Fruit fly (Drosophila melanogaster) whole organism, embryonic: ENCODE measurements around the gene CG8420.

Experiments
- ATbp ChIP-seq: fragments of 200-800 bp; sonication (Bioruptor generic); optimal IDR thresholded peaks from 2 replicates; lab custom pipeline; 2017; ENCODE audit warnings: missing biosample characterization, mild to moderate bottlenecking, missing genetic modification characterization, missing genetic modification reagents
- Atf6 ChIP-seq: fragments of 200-800 bp; sonication (Bioruptor generic); IDR thresholded peaks from 2 replicates; pipeline ENCODE4 v1.3.6; 2022; ENCODE audit warnings: missing biosample characterization, missing genetic modification characterization
- Blimp-1 ChIP-seq: fragments of 200-800 bp; sonication (Bioruptor generic); optimal IDR thresholded peaks from 3 replicates; lab custom pipeline; 2018; ENCODE audit warnings: missing biosample characterization, missing genetic modification characterization, mild to moderate bottlenecking, moderate library complexity, missing genetic modification reagents
- BtbVII ChIP-seq: fragments of 200-800 bp; sonication (Bioruptor generic); optimal IDR thresholded peaks from 3 replicates; lab custom pipeline; 2017; ENCODE audit warnings: missing biosample characterization, mild to moderate bottlenecking, missing genetic modification characterization
- Bteb2 ChIP-seq: fragments of 200-800 bp; sonication (Bioruptor generic); optimal IDR thresholded peaks from 2 replicates; lab custom pipeline; 2016; ENCODE audit warnings: missing biosample characterization, missing genetic modification characterization
- CG10209 ChIP-seq: fragments of 200-800 bp; sonication (Bioruptor generic); optimal IDR thresholded peaks from 3 replicates; lab custom pipeline; 2017; ENCODE audit warnings: missing biosample characterization, mild to moderate bottlenecking, missing genetic modification characterization, missing genetic modification reagents
- CG11093 ChIP-seq: fragments of 200-800 bp; sonication (Bioruptor generic); IDR thresholded peaks from 3 replicates; pipeline ENCODE4 v1.3.6; 2022; ENCODE audit warnings: missing biosample characterization, missing genetic modification characterization
- CG12219 ChIP-seq: fragments of 200-800 bp; sonication (Bioruptor generic); optimal IDR thresholded peaks from 3 replicates; lab custom pipeline; 2018; ENCODE audit warnings: missing biosample characterization, mild to moderate bottlenecking, missing genetic modification characterization
- CG12391 ChIP-seq: fragments of 200-800 bp; sonication (Bioruptor generic); optimal IDR thresholded peaks from 3 replicates; lab custom pipeline; 2018; ENCODE audit warnings: missing biosample characterization, mild to moderate bottlenecking, missing genetic modification characterization, moderate library complexity
- CG15479 ChIP-seq: fragments of 200-800 bp; sonication (Bioruptor generic); optimal IDR thresholded peaks from 3 replicates; lab custom pipeline; 2019; ENCODE audit warnings: missing biosample characterization, mild to moderate bottlenecking, missing genetic modification characterization, moderate library complexity
- CG16863 ChIP-seq: fragments of 200-800 bp; sonication (Bioruptor generic); optimal IDR thresholded peaks from 3 replicates; lab custom pipeline; 2016; ENCODE audit warnings: missing biosample characterization, missing genetic modification characterization
- CG17829 ChIP-seq: fragments of 200-800 bp; optimal IDR thresholded peaks from 2 replicates; lab custom pipeline; 2019; ENCODE audit warnings: missing biosample characterization, mild to moderate bottlenecking, missing genetic modification characterization, moderate library complexity
- CG1792 ChIP-seq: fragments of 200-800 bp; sonication (Bioruptor generic); optimal IDR thresholded peaks from 2 replicates; lab custom pipeline; 2016; ENCODE audit warnings: missing biosample characterization, missing genetic modification characterization
- CG2678 ChIP-seq: fragments of 200-800 bp; sonication (Bioruptor generic); optimal IDR thresholded peaks from 3 replicates; lab custom pipeline; 2019; ENCODE audit warnings: missing biosample characterization, mild to moderate bottlenecking, missing genetic modification characterization, moderate library complexity
- CG32767 ChIP-seq: fragments of 200-800 bp; sonication (Bioruptor generic); IDR thresholded peaks from 2 replicates; pipeline ENCODE4 v1.3.6; 2022; ENCODE audit warnings: missing biosample characterization, missing genetic modification characterization
- CG34224 ChIP-seq: fragments of 200-800 bp; sonication (Bioruptor generic); IDR thresholded peaks from 3 replicates; pipeline ENCODE4 v1.3.6; 2022; ENCODE audit warnings: missing biosample characterization, missing genetic modification characterization; ENCODE audit not compliant: partially characterized antibody
- CG42726 ChIP-seq: fragments of 200-800 bp; sonication (Bioruptor generic); IDR thresholded peaks from 2 replicates; pipeline ENCODE4 v1.3.6; 2022; ENCODE audit warnings: missing biosample characterization, missing genetic modification characterization; ENCODE audit not compliant: partially characterized antibody
- CG6254 ChIP-seq: fragments of 200-800 bp; sonication (Bioruptor generic); optimal IDR thresholded peaks from 3 replicates; lab custom pipeline; 2017; ENCODE audit warnings: mild to moderate bottlenecking, missing biosample characterization, missing genetic modification reagents, missing genetic modification characterization
- CG7372 ChIP-seq: fragments of 200-800 bp; sonication (Bioruptor generic); IDR thresholded peaks from 2 replicates; pipeline ENCODE4 v1.3.6; 2022; ENCODE audit warnings: missing biosample characterization, missing genetic modification characterization
- CG8944 ChIP-seq: fragments of 200-800 bp; sonication (Bioruptor generic); optimal IDR thresholded peaks from 3 replicates; lab custom pipeline; 2016; ENCODE audit warnings: missing biosample characterization, missing genetic modification characterization
- CG9817 ChIP-seq: fragments of 200-800 bp; sonication (Bioruptor generic); optimal IDR thresholded peaks from 2 replicates; lab custom pipeline; 2018; ENCODE audit warnings: missing biosample characterization, mild to moderate bottlenecking, missing genetic modification characterization, moderate library complexity
- Chrac-16 ChIP-seq: fragments of 200-800 bp; sonication (Bioruptor generic); optimal IDR thresholded peaks from 3 replicates; lab custom pipeline; 2016; ENCODE audit warnings: missing biosample characterization, missing genetic modification characterization
- H2.0 ChIP-seq: fragments of 200-800 bp; sonication (Bioruptor generic); IDR thresholded peaks from 2 replicates; pipeline ENCODE4 v1.3.6; 2022; ENCODE audit warnings: missing biosample characterization, missing genetic modification characterization
- Hr39 ChIP-seq: fragments of >200 bp; optimal IDR thresholded peaks from 2 replicates; lab custom pipeline; 2017
- Hsf ChIP-seq: fragments of 200-800 bp; sonication (Bioruptor generic); optimal IDR thresholded peaks from 3 replicates; lab custom pipeline; 2016; ENCODE audit warnings: missing biosample characterization, missing genetic modification characterization
- Mes4 ChIP-seq: fragments of 200-800 bp; sonication (Bioruptor generic); optimal IDR thresholded peaks from 2 replicates; lab custom pipeline; 2016; ENCODE audit warnings: missing biosample characterization, missing genetic modification characterization
- Optix ChIP-seq: fragments of 200-800 bp; sonication (Bioruptor generic); IDR thresholded peaks from 3 replicates; pipeline ENCODE4 v1.3.6; 2022; ENCODE audit warnings: missing biosample characterization, missing genetic modification characterization
- Scr ChIP-seq: fragments of 200-800 bp; sonication (Bioruptor generic); IDR thresholded peaks from 2 replicates; pipeline ENCODE4 v1.3.6; 2022; ENCODE audit warnings: missing biosample characterization, missing genetic modification characterization; ENCODE audit not compliant: partially characterized antibody
- Sry-δ ChIP-seq: fragments of 200-800 bp; sonication (Bioruptor generic); optimal IDR thresholded peaks from 2 replicates; lab custom pipeline; 2016; ENCODE audit warnings: missing biosample characterization, missing genetic modification characterization
- Ssrp ChIP-seq: fragments of 200-800 bp; sonication (Bioruptor generic); optimal IDR thresholded peaks from 2 replicates; lab custom pipeline; 2018; ENCODE audit warnings: missing biosample characterization, mild to moderate bottlenecking, missing genetic modification characterization, moderate library complexity
- ab ChIP-seq: fragments of 200-800 bp; sonication (Bioruptor generic); optimal IDR thresholded peaks from 2 replicates; lab custom pipeline; 2016; ENCODE audit warnings: missing biosample characterization, missing genetic modification characterization
- danr ChIP-seq: fragments of 200-800 bp; sonication (Bioruptor generic); IDR thresholded peaks from 2 replicates; pipeline ENCODE4 v1.3.6; 2022; ENCODE audit warnings: missing biosample characterization, missing genetic modification characterization
- dm ChIP-seq: fragments of 200-800 bp; sonication (Bioruptor generic); optimal IDR thresholded peaks from 3 replicates; lab custom pipeline; 2016; ENCODE audit warnings: missing biosample characterization, missing genetic modification characterization
- inv ChIP-seq: fragments of 200-800 bp; sonication (Bioruptor generic); IDR thresholded peaks from 2 replicates; pipeline ENCODE4 v1.3.6; 2022; ENCODE audit warnings: missing biosample characterization, missing genetic modification characterization; ENCODE audit not compliant: partially characterized antibody
- kay ChIP-seq: fragments of 200-800 bp; sonication (Bioruptor generic); optimal IDR thresholded peaks from 2 replicates; lab custom pipeline; 2016; ENCODE audit warnings: missing biosample characterization, missing genetic modification characterization
- mld ChIP-seq: fragments of 200-800 bp; sonication (Bioruptor generic); IDR thresholded peaks from 3 replicates; pipeline ENCODE4 v1.3.6; 2022; ENCODE audit warnings: missing biosample characterization, missing genetic modification characterization; ENCODE audit not compliant: partially characterized antibody
- onecut ChIP-seq: fragments of 200-800 bp; sonication (Bioruptor generic); IDR thresholded peaks from 2 replicates; pipeline ENCODE4 v1.3.6; 2022; ENCODE audit warnings: missing biosample characterization, missing genetic modification characterization
- pan ChIP-seq, 4 experiments: fragments of >200 bp in 3 of 4; fragments of 200-800 bp in 1 of 4; sonication (Bioruptor generic) in 1 of 4; optimal IDR thresholded peaks in 3 of 4; IDR thresholded peaks in 1 of 4; 2 replicates each; pipeline versions ENCODE4 v1.3.6 to Lab custom; 2017 to 2022; ENCODE audit warnings: missing biosample characterization in 2 of 4, missing genetic modification characterization in 2 of 4, mixed read lengths in 1 of 4
- pum ChIP-seq: fragments of 200-800 bp; sonication (Bioruptor generic); optimal IDR thresholded peaks from 2 replicates; lab custom pipeline; 2016; ENCODE audit warnings: missing biosample characterization, missing genetic modification characterization
- sens-2 ChIP-seq: fragments of 200-800 bp; sonication (Bioruptor generic); IDR thresholded peaks from 2 replicates; pipeline ENCODE4 v1.3.6; 2022; ENCODE audit warnings: missing biosample characterization, missing genetic modification characterization
- slp2 ChIP-seq: fragments of 200-800 bp; sonication (Bioruptor generic); optimal IDR thresholded peaks from 2 replicates; lab custom pipeline; 2016; ENCODE audit warnings: missing biosample characterization, missing genetic modification characterization
- sob ChIP-seq: fragments of 200-800 bp; sonication (Bioruptor generic); IDR thresholded peaks from 2 replicates; pipeline ENCODE4 v1.3.6; 2022; ENCODE audit warnings: missing biosample characterization, missing genetic modification characterization
- ssp ChIP-seq: fragments of 200-800 bp; sonication (Bioruptor generic); IDR thresholded peaks from 2 replicates; pipeline ENCODE4 v1.3.6; 2022; ENCODE audit warnings: missing biosample characterization, missing genetic modification characterization
- zen ChIP-seq: fragments of 200-800 bp; sonication (Bioruptor generic); optimal IDR thresholded peaks from 3 replicates; lab custom pipeline; 2018; ENCODE audit warnings: missing biosample characterization, mild to moderate bottlenecking, missing genetic modification characterization, moderate library complexity

The CG8420 gene

dm6 chr3R:9246879-9247621, 601 bp downstream of the CG8420 start (continued):
- TF ChIP-seq ATbp (GFP tag; lab: Kevin White, UChicago) (peak; percentile 80), CG16863 (GFP tag; lab: Kevin White, UChicago) (peak; percentile 51), pan (optimal IDR thresholded peaks at IDR 0.05; lab: Kevin White, UChicago) (no peak), pan (GFP tag; optimal IDR thresholded peaks at IDR 0.05 in 1 of 2, IDR thresholded peaks at IDR 0.05 in 1 of 2) (peak in 1 of 2 experiments; percentile 18), CG10209 (GFP tag; lab: Kevin White, UChicago) (peak; percentile 43), ssp (peak; percentile 41; the same call in 1 of the 2 replicates), CG12391 (tag; lab: Kevin White, UChicago) (peak; percentile 78), CG42726 (GFP tag; lab: Robert Waterston, UW) (no peak), Scr (no peak), mld (GFP tag; lab: Robert Waterston, UW) (no peak), CG15479 (GFP tag; lab: Kevin White, UChicago) (no peak), CG1792 (GFP tag; lab: Kevin White, UChicago) (no peak), Sry-δ (GFP tag; lab: Kevin White, UChicago) (no peak), CG12219 (GFP tag; lab: Kevin White, UChicago) (peak; percentile 67), Bteb2 (GFP tag; lab: Kevin White, UChicago) (peak; percentile 28), slp2 (peak; percentile 21), CG2678 (peak; percentile 82), CG7372 (GFP tag; lab: Robert Waterston, UW) (peak; percentile 31; the same call in 1 of the 2 replicates), sob (GFP tag; lab: Robert Waterston, UW) (peak; percentile 55; the same call in 1 of the 2 replicates), Blimp-1 (peak; percentile 84), H2.0 (no peak), Atf6 (GFP tag; lab: Robert Waterston, UW) (peak; percentile 53; the same call in 1 of the 2 replicates), onecut (GFP tag; lab: Robert Waterston, UW) (peak; percentile 53), CG11093 (GFP tag; lab: Robert Waterston, UW) (peak; percentile 45; the same call in 1 of the 3 replicates), Chrac-16 (GFP tag; lab: Kevin White, UChicago) (peak; percentile 35), Hsf (GFP tag; lab: Kevin White, UChicago) (peak; percentile 60), zen (tag; lab: Kevin White, UChicago) (peak; percentile 49), danr (GFP tag; lab: Robert Waterston, UW) (0 out of 2 replicates have a peak, but pooled peaks have one; percentile 8), sens-2 (GFP tag; lab: Robert Waterston, UW) (peak; percentile 66; the same call in 1 of the 2 replicates), Optix (GFP tag; lab: Robert Waterston, UW) (no peak), inv (GFP tag; lab: Robert Waterston, UW) (no peak), BtbVII (GFP tag; lab: Kevin White, UChicago) (peak; percentile 35), Mes4 (GFP tag; lab: Kevin White, UChicago) (peak; percentile 64), CG8944 (peak; percentile 5), CG32767 (GFP tag; lab: Robert Waterston, UW) (peak; percentile 63; the same call in 1 of the 2 replicates), kay (GFP tag; lab: Kevin White, UChicago) (peak; percentile 44), CG6254 (GFP tag; lab: Kevin White, UChicago) (peak; percentile 78), dm (GFP tag; lab: Kevin White, UChicago) (peak; percentile 39), CG17829 (tag; lab: Kevin White, UChicago) (peak; percentile 82), pum (GFP tag; lab: Kevin White, UChicago) (peak; percentile 30), CG9817 (tag; lab: Kevin White, UChicago) (peak; percentile 29), Ssrp (tag; lab: Kevin White, UChicago) (peak; percentile 63), ab (no peak), Hr39 (lab: Kevin White, UChicago) (no peak), CG34224 (GFP tag; lab: Robert Waterston, UW) (no peak)
